Worm (Caenorhabditis elegans) whole organism, L2 larva: Measurements from ENCODE around the gene nucl-1.

Source experiments
- ZK546.5 ChIP-seq: sonication (generic microtip); optimal IDR thresholded peaks from 2 replicates; lab custom pipeline; 2017; ENCODE audit warnings: missing biosample characterization, missing genetic modification characterization
- ceh-82 ChIP-seq: fragments of 150-350 bp; optimal IDR thresholded peaks from 2 replicates; lab custom pipeline; 2014; ENCODE audit warnings: missing biosample characterization, missing genetic modification characterization
- lin-39 ChIP-seq: fragments of 150-350 bp; optimal IDR thresholded peaks from 2 replicates; lab custom pipeline; 2014; ENCODE audit warnings: missing biosample characterization, missing genetic modification reagents, missing genetic modification characterization
- nhr-11 ChIP-seq: fragments of 150-350 bp; optimal IDR thresholded peaks from 2 replicates; lab custom pipeline; 2014; ENCODE audit warnings: missing biosample characterization, missing genetic modification characterization
- nhr-21 ChIP-seq: fragments of 150-350 bp; optimal IDR thresholded peaks from 2 replicates; lab custom pipeline; 2014; ENCODE audit warnings: missing biosample characterization, missing genetic modification characterization
- nhr-6 ChIP-seq: fragments of 150-350 bp; optimal IDR thresholded peaks from 2 replicates; lab custom pipeline; 2014; ENCODE audit warnings: missing biosample characterization, missing genetic modification characterization
- nhr-77 ChIP-seq: fragments of 150-350 bp; optimal IDR thresholded peaks from 2 replicates; lab custom pipeline; 2014; ENCODE audit warnings: missing biosample characterization, missing genetic modification characterization
- snpc-4 ChIP-seq: fragments of 150-350 bp; optimal IDR thresholded peaks from 2 replicates; lab custom pipeline; 2014; ENCODE audit warnings: missing biosample characterization, missing genetic modification characterization
- unc-62 ChIP-seq: fragments of 150-350 bp; optimal IDR thresholded peaks from 2 replicates; lab custom pipeline; 2014; ENCODE audit warnings: missing biosample characterization, missing genetic modification reagents, missing genetic modification characterization

DNA sequence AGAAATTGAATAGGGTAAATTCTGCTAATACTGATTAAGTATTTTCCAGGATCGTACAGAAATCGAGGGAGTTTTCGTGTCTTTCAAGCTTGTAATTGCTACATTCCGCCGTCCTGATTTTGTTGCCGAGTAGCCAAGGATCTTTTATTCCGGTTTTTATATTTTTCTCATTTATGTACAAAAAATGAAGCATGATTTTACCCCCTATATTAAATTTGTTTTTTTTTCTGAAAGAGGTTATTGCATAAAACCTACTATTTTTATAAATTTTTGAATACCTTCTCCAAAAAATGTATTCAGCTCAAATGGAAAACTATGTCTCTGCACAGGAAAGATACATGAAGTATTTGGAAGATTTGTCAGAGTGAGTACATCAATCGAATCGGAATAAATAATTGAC lies 10.3 kb upstream of the nucl-1 start, which contains the start of gene F35H10.6:
- no peak for TF ChIP-seq nhr-21
- TF ChIP-seq ceh-82 (tag; lab: Kevin White, UChicago), result no peak
- TF ChIP-seq nhr-77 (tag; lab: Kevin White, UChicago), result no peak
- TF ChIP-seq nhr-6 (tag; lab: Kevin White, UChicago), result no peak
- TF ChIP-seq nhr-11 (tag; lab: Kevin White, UChicago), result no peak
- no peak for TF ChIP-seq lin-39
- TF ChIP-seq unc-62 (GFP tag; lab: Kevin White, UChicago), result no peak
- TF ChIP-seq ZK546.5 (tag; lab: Kevin White, UChicago), result no peak
- no peak for TF ChIP-seq snpc-4 (tag; lab: Kevin White, UChicago)
